Fruit fly (Drosophila melanogaster) whole organism, adult: ENCODE measurements around the gene Gr94a.

Experiments used
- CG11617 ChIP-seq: fragments of 200-800 bp; sonication (Bioruptor generic); optimal IDR thresholded peaks from 2 replicates; lab custom pipeline; 2017; ENCODE audit warnings: mild to moderate bottlenecking, missing biosample characterization, missing genetic modification reagents, missing genetic modification characterization
- CG12768 ChIP-seq: fragments of 200-800 bp; sonication (Bioruptor generic); optimal IDR thresholded peaks from 2 replicates; lab custom pipeline; 2017; ENCODE audit warnings: missing biosample characterization, missing genetic modification characterization, mild to moderate bottlenecking, moderate library complexity, missing genetic modification reagents
- CG14711 ChIP-seq: fragments of 200-800 bp; sonication (Bioruptor generic); optimal IDR thresholded peaks from 2 replicates; lab custom pipeline; 2018; ENCODE audit warnings: missing biosample characterization, mild to moderate bottlenecking, missing genetic modification characterization, moderate library complexity
- CG1620 ChIP-seq: fragments of 200-800 bp; sonication (Bioruptor generic); optimal IDR thresholded peaks from 2 replicates; lab custom pipeline; 2016; ENCODE audit warnings: missing biosample characterization, missing genetic modification characterization
- CG33017 ChIP-seq: fragments of 200-800 bp; sonication (Bioruptor generic); optimal IDR thresholded peaks from 2 replicates; lab custom pipeline; 2018; ENCODE audit warnings: missing biosample characterization, mild to moderate bottlenecking, missing genetic modification characterization, moderate library complexity
- CG5204 ChIP-seq: fragments of 200-800 bp; sonication (Bioruptor generic); optimal IDR thresholded peaks from 2 replicates; lab custom pipeline; 2016; ENCODE audit warnings: missing biosample characterization, missing genetic modification characterization
- CG7045 ChIP-seq: fragments of 200-800 bp; sonication (Bioruptor generic); optimal IDR thresholded peaks from 2 replicates; lab custom pipeline; 2017; ENCODE audit warnings: missing biosample characterization, mild to moderate bottlenecking, missing genetic modification characterization
- CG7101 ChIP-seq: fragments of 200-800 bp; sonication (Bioruptor generic); optimal IDR thresholded peaks from 2 replicates; lab custom pipeline; 2018; ENCODE audit warnings: missing biosample characterization, mild to moderate bottlenecking, missing genetic modification characterization, moderate library complexity
- Clk ChIP-seq: fragments of 200-800 bp; sonication (Bioruptor generic); optimal IDR thresholded peaks from 2 replicates; lab custom pipeline; 2017; ENCODE audit warnings: missing biosample characterization, missing genetic modification characterization
- Crg-1 ChIP-seq: fragments of 200-800 bp; sonication (Bioruptor generic); optimal IDR thresholded peaks from 2 replicates; lab custom pipeline; 2016; ENCODE audit warnings: missing biosample characterization, missing genetic modification characterization
- Hr96 ChIP-seq: fragments of 200-800 bp; sonication (Bioruptor generic); optimal IDR thresholded peaks from 2 replicates; lab custom pipeline; 2016; ENCODE audit warnings: missing biosample characterization, missing genetic modification characterization
- Mnt ChIP-seq: fragments of 200-800 bp; sonication (Bioruptor generic); optimal IDR thresholded peaks from 2 replicates; lab custom pipeline; 2016; ENCODE audit warnings: missing biosample characterization, mild to moderate bottlenecking, missing genetic modification characterization
- bab1 ChIP-seq: fragments of 200-800 bp; sonication (Bioruptor generic); optimal IDR thresholded peaks from 3 replicates; lab custom pipeline; 2019; ENCODE audit warnings: missing biosample characterization, mild to moderate bottlenecking, missing genetic modification characterization, moderate library complexity
- cic ChIP-seq: fragments of 200-800 bp; sonication (Bioruptor generic); optimal IDR thresholded peaks from 2 replicates; lab custom pipeline; 2017; ENCODE audit warnings: missing biosample characterization, mild to moderate bottlenecking, missing genetic modification characterization, moderate library complexity
- cnc ChIP-seq, 2 experiments: fragments of >200 bp; optimal IDR thresholded peaks; 2 replicates each; lab custom pipeline; 2017
- kay ChIP-seq: fragments of 200-800 bp; sonication (Bioruptor generic); peaks from one replicate; lab custom pipeline; 2016; ENCODE audit warnings: missing biosample characterization, missing genetic modification characterization, borderline replicate concordance
- ovo ChIP-seq: fragments of 200-800 bp; sonication (Bioruptor generic); optimal IDR thresholded peaks from 2 replicates; lab custom pipeline; 2016; ENCODE audit warnings: missing biosample characterization, missing genetic modification characterization
- pad ChIP-seq: fragments of 200-800 bp; sonication (Bioruptor generic); optimal IDR thresholded peaks from 3 replicates; lab custom pipeline; 2017; ENCODE audit warnings: missing biosample characterization, missing genetic modification characterization, mild to moderate bottlenecking, moderate library complexity, missing genetic modification reagents
- tj ChIP-seq: fragments of 200-800 bp; sonication (Bioruptor generic); optimal IDR thresholded peaks from 3 replicates; lab custom pipeline; 2017; ENCODE audit warnings: missing biosample characterization, mild to moderate bottlenecking, missing genetic modification characterization, moderate library complexity
- toe ChIP-seq: fragments of 200-800 bp; sonication (Bioruptor generic); optimal IDR thresholded peaks from 2 replicates; lab custom pipeline; 2016; ENCODE audit warnings: missing biosample characterization, missing genetic modification characterization

Gr94a gene

dm6 chr3R:23088252-23088651 lies 36.8 kb downstream of the Gr94a start:
- TF ChIP-seq tj (GFP tag; lab: Kevin White, UChicago) (no peak), Mnt (GFP tag; lab: Kevin White, UChicago) (no peak)

- TF ChIP-seq ovo (no peak), Hr96 (peak; percentile 15), CG7045 (GFP tag; lab: Kevin White, UChicago) (no peak), CG33017 (tag; lab: Kevin White, UChicago) (no peak), CG11617 (GFP tag; lab: Kevin White, UChicago) (no peak), kay (peak; percentile 66), bab1 (no peak), CG1620 (GFP tag; lab: Kevin White, UChicago) (no peak), CG14711 (no peak), toe (GFP tag; lab: Kevin White, UChicago) (peak; percentile 1), CG12768 (GFP tag; lab: Kevin White, UChicago) (no peak), tj (GFP tag; lab: Kevin White, UChicago) (no peak), cic (GFP tag; lab: Kevin White, UChicago) (no peak), cnc (optimal IDR thresholded peaks at IDR 0.05; lab: Kevin White, UChicago) (no peak), Crg-1 (GFP tag; lab: Kevin White, UChicago) (no peak), Mnt (GFP tag; lab: Kevin White, UChicago) (peak; percentile 21), CG5204 (GFP tag; lab: Kevin White, UChicago) (no peak), pad (no peak), Clk (GFP tag; lab: Kevin White, UChicago) (no peak), CG7101 (no peak)
Measured at dm6 chr3R:23091586-23092228, 40.2 kb downstream of the Gr94a start, which contains the start of the genes CG17110 and CG6726. Gene CG17110 (plus strand): TSS chr3R:23091724. Gene CG6726 (plus strand): TSS chr3R:23091724.

dm6 chr3R:23095346-23095745 lies 43.9 kb downstream of the Gr94a start, which contains the start of gene CG17109:
Gene CG17109 (plus strand): TSS chr3R:23095690.
- TF ChIP-seq Crg-1 (GFP tag; lab: Kevin White, UChicago) (no peak), Mnt (GFP tag; lab: Kevin White, UChicago) (no peak), cnc (optimal IDR thresholded peaks at IDR 0.05; lab: Kevin White, UChicago) (no peak), CG5204 (GFP tag; lab: Kevin White, UChicago) (no peak)

- TF ChIP-seq tj (GFP tag; lab: Kevin White, UChicago) (no peak), kay (peak; percentile 86)
Measured at dm6 chr3R:23097197-23097809, 45.8 kb downstream of the Gr94a start, which contains the start of gene CG6733. Gene CG6733 (plus strand): TSS chr3R:23097728.

- TF ChIP-seq CG5204 (GFP tag; lab: Kevin White, UChicago) = no peak
- TF ChIP-seq ovo = no peak
- TF ChIP-seq CG7101 = no peak
- no peak for TF ChIP-seq CG14711
- TF ChIP-seq CG11617 (GFP tag; lab: Kevin White, UChicago) = no peak
- TF ChIP-seq bab1 = no peak
- no peak for TF ChIP-seq CG1620 (GFP tag; lab: Kevin White, UChicago)
- no peak for TF ChIP-seq kay
Measured at dm6 chr3R:23099233-23099632, 47.7 kb downstream of the Gr94a start, which contains the start of gene CG6738. Gene CG6738 (plus strand): TSS chr3R:23099533.
